Worm (Caenorhabditis elegans): ENCODE data around the gene T16G12.6.

Gene T16G12.6

ce11 chrIII:10120076-10120831 is 50.9 kb downstream of the T16G12.6 start, which contains the start of the genes gtf-2H3 and ham-3:
TSS of gene gtf-2H3 (minus strand) at chrIII:10120148.
TSS of gene ham-3 (plus strand) at chrIII:10120781.
- TF ChIP-seq set-16 (GFP tag; IDR thresholded peaks at IDR 0.05): no peak
- TF ChIP-seq lim-7 (GFP tag; IDR thresholded peaks at IDR 0.05): no peak
- peak in 1 of 2 experiments; percentile 25 for TF ChIP-seq lsy-2 (tag; optimal IDR thresholded peaks at IDR 0.05)
- peak; percentile 65 for TF ChIP-seq mes-2 (tag; optimal IDR thresholded peaks at IDR 0.05; ENCODE audit: poor library complexity, severe bottlenecking)
- peak; percentile 65 for TF ChIP-seq ceh-28 (tag; optimal IDR thresholded peaks at IDR 0.05)
- TF ChIP-seq jun-1 (tag; optimal IDR thresholded peaks at IDR 0.05): no peak

- no peak for TF ChIP-seq saeg-2 (GFP tag; IDR thresholded peaks at IDR 0.05)
- no peak for TF ChIP-seq F37D6.2 (tag; optimal IDR thresholded peaks at IDR 0.05)
- TF ChIP-seq snpc-1.2 (GFP tag; IDR thresholded peaks at IDR 0.05): no peak
- TF ChIP-seq vab-7 (GFP tag; IDR thresholded peaks at IDR 0.05): peak; percentile 87
- no peak for TF ChIP-seq fos-1 (tag; optimal IDR thresholded peaks at IDR 0.05)
- TF ChIP-seq madf-5 (GFP tag; IDR thresholded peaks at IDR 0.05): no peak
- TF ChIP-seq unc-62 (GFP tag; optimal IDR thresholded peaks at IDR 0.05 in 1 of 2): no peak
- TF ChIP-seq unc-62 (tag; optimal IDR thresholded peaks at IDR 0.05): no peak
- no peak for TF ChIP-seq ZK337.2 (GFP tag; IDR thresholded peaks at IDR 0.05)
- TF ChIP-seq T26A8.4 (GFP tag; IDR thresholded peaks at IDR 0.05): no peak; the same call in 1 of the 2 replicates
- 0 out of 2 replicates have a peak, but pooled peaks have one; percentile 52 for TF ChIP-seq madf-9 (GFP tag; conservative IDR thresholded peaks at IDR 0.05)
- no peak for TF ChIP-seq pqm-1 (tag; optimal IDR thresholded peaks at IDR 0.05)
- TF ChIP-seq zip-2 (tag; optimal IDR thresholded peaks at IDR 0.05): no peak
- no peak for TF ChIP-seq Y75B8A.6 (GFP tag; IDR thresholded peaks at IDR 0.05)
- TF ChIP-seq hlh-11 (tag; optimal IDR thresholded peaks at IDR 0.05): peak; percentile 16
- no peak for TF ChIP-seq daf-16 (GFP tag; optimal IDR thresholded peaks at IDR 0.05)
- no peak for TF ChIP-seq daf-16 (tag; optimal IDR thresholded peaks at IDR 0.05)
- no peak for TF ChIP-seq fkh-10 (GFP tag; optimal IDR thresholded peaks at IDR 0.05)
- TF ChIP-seq hmg-1.1 (GFP tag; IDR thresholded peaks at IDR 0.05): peak; percentile 62; the same call in 1 of the 2 replicates
- TF ChIP-seq ceh-44 (GFP tag; IDR thresholded peaks at IDR 0.05): 0 out of 2 replicates have a peak, but pooled peaks have one; percentile 23
- peak; percentile 40; the same call in 1 of the 2 replicates for TF ChIP-seq dmd-6 (GFP tag; IDR thresholded peaks at IDR 0.05)
- no peak for TF ChIP-seq lin-39 (tag; optimal IDR thresholded peaks at IDR 0.05)
- no peak for TF ChIP-seq ceh-32 (tag; optimal IDR thresholded peaks at IDR 0.05; ENCODE audit: poor library complexity)
- no peak for TF ChIP-seq nhr-111 (GFP tag; optimal IDR thresholded peaks at IDR 0.05)
- TF ChIP-seq skn-1 (tag; optimal IDR thresholded peaks at IDR 0.05): no peak
- no peak for TF ChIP-seq Y5F2A.4 (GFP tag; optimal IDR thresholded peaks at IDR 0.05)
- TF ChIP-seq tra-1 (GFP tag; IDR thresholded peaks at IDR 0.05): 0 out of 2 replicates have a peak, but pooled peaks have one; percentile 21
- no peak for TF ChIP-seq daf-12 (tag; optimal IDR thresholded peaks at IDR 0.05)
- TF ChIP-seq ama-1 (optimal IDR thresholded peaks at IDR 0.05): no peak
- TF ChIP-seq lin-13 (GFP tag; optimal IDR thresholded peaks at IDR 0.05): peak; percentile 22
- peak; percentile 95 for TF ChIP-seq lin-38 (GFP tag; IDR thresholded peaks at IDR 0.05)
- no peak for TF ChIP-seq F49E8.2 (tag; optimal IDR thresholded peaks at IDR 0.05; ENCODE audit: borderline replicate concordance)
- no peak for TF ChIP-seq ceh-28 (tag; optimal IDR thresholded peaks at IDR 0.05)
- TF ChIP-seq spr-3 (GFP tag; optimal IDR thresholded peaks at IDR 0.05): no peak
- TF ChIP-seq D1046.2 (GFP tag; IDR thresholded peaks at IDR 0.05): peak; percentile 21; the same call in 1 of the 2 replicates
- TF ChIP-seq T20F7.1 (GFP tag; optimal IDR thresholded peaks at IDR 0.05): peak; percentile 24
- peak; percentile 20 for TF ChIP-seq dpl-1 (GFP tag; optimal IDR thresholded peaks at IDR 0.05)
- TF ChIP-seq nhr-48 (tag; optimal IDR thresholded peaks at IDR 0.05): no peak
- no peak for TF ChIP-seq ztf-7 (tag; optimal IDR thresholded peaks at IDR 0.05)
- no peak for TF ChIP-seq nhr-25 (tag; optimal IDR thresholded peaks at IDR 0.05; ENCODE audit: borderline replicate concordance, insufficient read depth)
- peak in 1 of 2 experiments; percentile 62 for TF ChIP-seq lsy-2 (tag; optimal IDR thresholded peaks at IDR 0.05)
- peak; percentile 55 for TF ChIP-seq ceh-20 (GFP tag; IDR thresholded peaks at IDR 0.05)
Measured at ce11 chrIII:10123586-10124233, 54.3 kb downstream of the T16G12.6 start, which contains the start of gene ttll-4. TSS of gene ttll-4 (plus strand) at chrIII:10124183.
